Worm (Caenorhabditis elegans) whole organism, L3 larva: Measurements from ENCODE around the gene ulp-1.

Experiments
- nhr-28 ChIP-seq: fragments of 150-350 bp; optimal IDR thresholded peaks from 2 replicates; lab custom pipeline; 2014; ENCODE audit warnings: missing biosample characterization, missing genetic modification characterization
- snpc-4 ChIP-seq: fragments of 150-350 bp; optimal IDR thresholded peaks from 2 replicates; lab custom pipeline; 2014; ENCODE audit warnings: missing biosample characterization, missing genetic modification characterization

DNA sequence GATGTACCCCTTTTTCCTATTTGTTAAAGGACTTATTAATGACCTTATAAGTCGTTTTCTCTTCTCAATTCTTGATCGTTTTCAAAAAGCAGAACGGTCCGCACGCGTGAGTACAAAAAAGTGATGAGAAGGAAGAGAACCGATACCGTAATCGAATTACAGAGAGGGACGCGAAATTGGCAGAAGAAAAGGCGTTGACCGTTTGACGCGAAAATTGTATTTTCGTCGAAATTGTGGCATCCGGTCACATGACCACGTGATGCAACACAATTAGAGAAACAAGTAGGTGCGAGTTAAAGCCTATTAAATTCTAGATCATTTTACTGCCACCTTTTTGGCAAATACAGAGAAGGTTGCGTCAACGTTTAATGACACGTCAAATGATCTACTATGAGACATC, 25.4 kb downstream of the ulp-1 start:
- no peak for TF ChIP-seq snpc-4 (tag; lab: Kevin White, UChicago)
- TF ChIP-seq nhr-28 (tag; lab: Kevin White, UChicago), result no peak
